Fruit fly (Drosophila melanogaster) whole organism, embryonic: ENCODE data around the gene CG33120.

ENCODE experiments used
- ATbp ChIP-seq: fragments of 200-800 bp; sonication (Bioruptor generic); optimal IDR thresholded peaks from 2 replicates; lab custom pipeline; 2017; ENCODE audit warnings: missing biosample characterization, mild to moderate bottlenecking, missing genetic modification characterization, missing genetic modification reagents
- Asciz ChIP-seq: fragments of 200-800 bp; sonication (Bioruptor generic); optimal IDR thresholded peaks from 2 replicates; lab custom pipeline; 2017; ENCODE audit warnings: missing biosample characterization, mild to moderate bottlenecking, missing genetic modification characterization, missing genetic modification reagents
- CG10267 ChIP-seq: fragments of 200-800 bp; sonication (Bioruptor generic); optimal IDR thresholded peaks from 2 replicates; lab custom pipeline; 2018; ENCODE audit warnings: missing biosample characterization, mild to moderate bottlenecking, missing genetic modification characterization, moderate library complexity
- CG11093 ChIP-seq: fragments of 200-800 bp; sonication (Bioruptor generic); IDR thresholded peaks from 3 replicates; pipeline ENCODE4 v1.3.6; 2022; ENCODE audit warnings: missing biosample characterization, missing genetic modification characterization
- CG11398 ChIP-seq: fragments of 200-800 bp; sonication (Bioruptor generic); optimal IDR thresholded peaks from 2 replicates; lab custom pipeline; 2016; ENCODE audit warnings: missing biosample characterization, missing genetic modification characterization
- CG11560 ChIP-seq: fragments of 200-800 bp; sonication (Bioruptor generic); IDR thresholded peaks from 3 replicates; pipeline ENCODE4 v1.3.6; 2022; ENCODE audit warnings: missing biosample characterization, missing genetic modification characterization
- CG12104 ChIP-seq: fragments of 200-800 bp; sonication (Bioruptor generic); optimal IDR thresholded peaks from 3 replicates; lab custom pipeline; 2016; ENCODE audit warnings: missing biosample characterization, missing genetic modification characterization
- CG1233 ChIP-seq: fragments of 200-800 bp; sonication (Bioruptor generic); optimal IDR thresholded peaks from 4 replicates; lab custom pipeline; 2018; ENCODE audit warnings: missing biosample characterization, mild to moderate bottlenecking, missing genetic modification characterization
- CG15696 ChIP-seq: fragments of 200-800 bp; sonication (Bioruptor generic); optimal IDR thresholded peaks from 2 replicates; lab custom pipeline; 2019; ENCODE audit warnings: missing biosample characterization, mild to moderate bottlenecking, missing genetic modification characterization, moderate library complexity
- CG1647 ChIP-seq: fragments of 200-800 bp; sonication (Bioruptor generic); optimal IDR thresholded peaks from 3 replicates; lab custom pipeline; 2016; ENCODE audit warnings: missing biosample characterization, missing genetic modification characterization
- CG16815 ChIP-seq: fragments of 200-800 bp; sonication (Bioruptor generic); optimal IDR thresholded peaks from 3 replicates; lab custom pipeline; 2017; ENCODE audit warnings: missing biosample characterization, mild to moderate bottlenecking, missing genetic modification characterization
- CG17568 ChIP-seq: fragments of 200-800 bp; sonication (Bioruptor generic); optimal IDR thresholded peaks from 2 replicates; lab custom pipeline; 2018; ENCODE audit warnings: missing biosample characterization, mild to moderate bottlenecking, missing genetic modification characterization, moderate library complexity
- CG18764 ChIP-seq: fragments of 200-800 bp; sonication (Bioruptor generic); optimal IDR thresholded peaks from 3 replicates; lab custom pipeline; 2016; ENCODE audit warnings: missing biosample characterization, missing genetic modification characterization
- CG2712 ChIP-seq: fragments of 200-800 bp; optimal IDR thresholded peaks from 3 replicates; lab custom pipeline; 2019; ENCODE audit warnings: missing biosample characterization, mild to moderate bottlenecking, missing genetic modification characterization, moderate library complexity
- CG30403 ChIP-seq: fragments of 200-800 bp; sonication (Bioruptor generic); optimal IDR thresholded peaks from 3 replicates; lab custom pipeline; 2016; ENCODE audit warnings: missing biosample characterization, missing genetic modification characterization
- CG30431 ChIP-seq: fragments of 200-800 bp; sonication (Bioruptor generic); optimal IDR thresholded peaks from 2 replicates; lab custom pipeline; 2017; ENCODE audit warnings: missing biosample characterization, missing genetic modification characterization
- CG31388 ChIP-seq: fragments of 200-800 bp; sonication (Bioruptor generic); optimal IDR thresholded peaks from 2 replicates; lab custom pipeline; 2016; ENCODE audit warnings: missing biosample characterization, missing genetic modification characterization
- CG32767 ChIP-seq: fragments of 200-800 bp; sonication (Bioruptor generic); IDR thresholded peaks from 2 replicates; pipeline ENCODE4 v1.3.6; 2022; ENCODE audit warnings: missing biosample characterization, missing genetic modification characterization
- CG4424 ChIP-seq: fragments of 200-800 bp; sonication (Bioruptor generic); optimal IDR thresholded peaks from 3 replicates; lab custom pipeline; 2016; ENCODE audit warnings: missing biosample characterization, missing genetic modification characterization
- CG7271 ChIP-seq: fragments of 200-800 bp; sonication (Bioruptor generic); optimal IDR thresholded peaks from 2 replicates; lab custom pipeline; 2018; ENCODE audit warnings: missing biosample characterization, mild to moderate bottlenecking, missing genetic modification characterization, moderate library complexity
- CG9609 ChIP-seq: fragments of 200-800 bp; sonication (Bioruptor generic); optimal IDR thresholded peaks from 3 replicates; lab custom pipeline; 2016; ENCODE audit warnings: missing biosample characterization, missing genetic modification characterization
- CG9817 ChIP-seq: fragments of 200-800 bp; sonication (Bioruptor generic); optimal IDR thresholded peaks from 2 replicates; lab custom pipeline; 2018; ENCODE audit warnings: missing biosample characterization, mild to moderate bottlenecking, missing genetic modification characterization, moderate library complexity
- Dbx ChIP-seq: fragments of 200-800 bp; sonication (Bioruptor generic); IDR thresholded peaks from 3 replicates; pipeline ENCODE4 v1.3.6; 2022; ENCODE audit warnings: missing biosample characterization, missing genetic modification characterization
- Dp ChIP-seq: fragments of 200-800 bp; sonication (Bioruptor generic); optimal IDR thresholded peaks from 2 replicates; lab custom pipeline; 2018; ENCODE audit warnings: missing biosample characterization, mild to moderate bottlenecking, missing genetic modification characterization, moderate library complexity
- Drgx ChIP-seq: fragments of 200-800 bp; sonication (Bioruptor generic); IDR thresholded peaks from 2 replicates; pipeline ENCODE4 v1.3.6; 2022; ENCODE audit warnings: missing biosample characterization, missing genetic modification characterization
- Hr39 ChIP-seq: fragments of >200 bp; optimal IDR thresholded peaks from 2 replicates; lab custom pipeline; 2017
- Hr78 ChIP-seq, 2 experiments: fragments of 200-800 bp in 1 of 2; fragments of >200 bp in 1 of 2; sonication (Bioruptor generic) in 1 of 2; optimal IDR thresholded peaks; 2 replicates each; lab custom pipeline; 2017 to 2019; ENCODE audit warnings: missing biosample characterization in 2 of 2, missing genetic modification characterization in 2 of 2, mild to moderate bottlenecking in 1 of 2, moderate library complexity in 1 of 2
- Lim3 ChIP-seq: fragments of 200-800 bp; sonication (Bioruptor generic); IDR thresholded peaks from 2 replicates; pipeline ENCODE4 v1.3.6; 2022; ENCODE audit warnings: missing biosample characterization, missing genetic modification characterization
- NK7.1 ChIP-seq: fragments of 200-800 bp; sonication (Bioruptor generic); optimal IDR thresholded peaks from 3 replicates; lab custom pipeline; 2016; ENCODE audit warnings: missing biosample characterization, missing genetic modification characterization
- Ravus ChIP-seq: fragments of 200-800 bp; sonication (Bioruptor generic); IDR thresholded peaks from 2 replicates; pipeline ENCODE4 v1.3.6; 2022; ENCODE audit warnings: missing biosample characterization, missing genetic modification characterization
- Sox100B ChIP-seq: fragments of 200-800 bp; sonication (Bioruptor generic); optimal IDR thresholded peaks from 3 replicates; lab custom pipeline; 2018; ENCODE audit warnings: missing biosample characterization, mild to moderate bottlenecking, missing genetic modification characterization
- Trl ChIP-seq, 3 experiments: fragments of >200 bp in 2 of 3; fragments of 200-800 bp in 1 of 3; sonication (Bioruptor generic) in 1 of 3; optimal IDR thresholded peaks; 2 replicates in 1 of 3; 3 replicates in 2 of 3; lab custom pipeline; 2016 to 2017; ENCODE audit warnings: missing biosample characterization in 1 of 3, missing genetic modification characterization in 1 of 3
- amos ChIP-seq: fragments of 200-800 bp; sonication (Bioruptor generic); IDR thresholded peaks from 2 replicates; pipeline ENCODE4 v1.3.6; 2022; ENCODE audit warnings: missing biosample characterization, missing genetic modification characterization; ENCODE audit not compliant: partially characterized antibody
- aop ChIP-seq: fragments of 200-800 bp; sonication (Bioruptor generic); IDR thresholded peaks from 2 replicates; pipeline ENCODE4 v1.3.6; 2022; ENCODE audit warnings: missing biosample characterization, missing genetic modification characterization
- da ChIP-seq: fragments of 200-800 bp; sonication (Bioruptor generic); optimal IDR thresholded peaks from 2 replicates; lab custom pipeline; 2016; ENCODE audit warnings: missing biosample characterization, missing genetic modification characterization
- dan ChIP-seq: fragments of 200-800 bp; sonication (Bioruptor generic); IDR thresholded peaks from 2 replicates; pipeline ENCODE4 v1.3.6; 2022; ENCODE audit warnings: missing biosample characterization, missing genetic modification characterization
- dmrt99B ChIP-seq: fragments of 200-800 bp; sonication (Bioruptor generic); optimal IDR thresholded peaks from 2 replicates; lab custom pipeline; 2018; ENCODE audit warnings: missing biosample characterization, mild to moderate bottlenecking, missing genetic modification characterization, moderate library complexity
- ems ChIP-seq: fragments of 200-800 bp; sonication (Bioruptor generic); optimal IDR thresholded peaks from 3 replicates; lab custom pipeline; 2016; ENCODE audit warnings: missing biosample characterization, missing genetic modification characterization
- eve ChIP-seq, 2 experiments: fragments of >200 bp; optimal IDR thresholded peaks; 2 replicates each; lab custom pipeline; 2017; ENCODE audit warnings: missing biosample characterization in 2 of 2, missing genetic modification characterization in 2 of 2
- fd102C ChIP-seq: fragments of 200-800 bp; sonication (Bioruptor generic); optimal IDR thresholded peaks from 2 replicates; lab custom pipeline; 2018; ENCODE audit warnings: missing biosample characterization, mild to moderate bottlenecking, missing genetic modification characterization, moderate library complexity
- grau ChIP-seq: fragments of 200-800 bp; optimal IDR thresholded peaks from 3 replicates; lab custom pipeline; 2019; ENCODE audit warnings: missing biosample characterization, mild to moderate bottlenecking, missing genetic modification characterization, moderate library complexity
- gsb ChIP-seq: fragments of 200-800 bp; sonication (Bioruptor generic); IDR thresholded peaks from 2 replicates; pipeline ENCODE4 v1.3.6; 2022; ENCODE audit warnings: missing biosample characterization, missing genetic modification characterization
- mam ChIP-seq: fragments of 200-800 bp; sonication (Bioruptor generic); optimal IDR thresholded peaks from 3 replicates; lab custom pipeline; 2016; ENCODE audit warnings: missing biosample characterization, missing genetic modification characterization
- mirr ChIP-seq: fragments of 200-800 bp; sonication (Bioruptor generic); optimal IDR thresholded peaks from 3 replicates; lab custom pipeline; 2018; ENCODE audit warnings: missing biosample characterization, mild to moderate bottlenecking, missing genetic modification characterization
- onecut ChIP-seq: fragments of 200-800 bp; sonication (Bioruptor generic); IDR thresholded peaks from 2 replicates; pipeline ENCODE4 v1.3.6; 2022; ENCODE audit warnings: missing biosample characterization, missing genetic modification characterization
- psq ChIP-seq: fragments of 200-800 bp; sonication (Bioruptor generic); optimal IDR thresholded peaks from 2 replicates; lab custom pipeline; 2017; ENCODE audit warnings: missing biosample characterization, missing genetic modification characterization
- run ChIP-seq: fragments of 200-800 bp; sonication (Bioruptor generic); optimal IDR thresholded peaks from 3 replicates; lab custom pipeline; 2018; ENCODE audit warnings: missing biosample characterization, mild to moderate bottlenecking, missing genetic modification characterization
- seq ChIP-seq: fragments of 200-800 bp; sonication (Bioruptor generic); IDR thresholded peaks from 2 replicates; pipeline ENCODE4 v1.3.6; 2022; ENCODE audit warnings: missing biosample characterization, missing genetic modification characterization
- tna ChIP-seq: fragments of 200-800 bp; sonication (Bioruptor generic); IDR thresholded peaks from 2 replicates; pipeline ENCODE4 v1.3.6; 2022; ENCODE audit warnings: missing biosample characterization, missing genetic modification characterization; ENCODE audit not compliant: partially characterized antibody
- unc-4 ChIP-seq: fragments of 200-800 bp; sonication (Bioruptor generic); IDR thresholded peaks from 2 replicates; pipeline ENCODE4 v1.3.6; 2022; ENCODE audit warnings: missing biosample characterization, missing genetic modification characterization; ENCODE audit not compliant: partially characterized antibody
- unpg ChIP-seq: fragments of 200-800 bp; sonication (Bioruptor generic); optimal IDR thresholded peaks from 3 replicates; lab custom pipeline; 2018; ENCODE audit warnings: missing biosample characterization, mild to moderate bottlenecking, missing genetic modification characterization, moderate library complexity

The CG33120 gene

dm6 chr2L:18890087-18890486 is 45.7 kb upstream of the CG33120 start (continued):
- TF ChIP-seq CG30431 (GFP tag; lab: Kevin White, UChicago) (peak; percentile 82), NK7.1 (GFP tag; lab: Kevin White, UChicago) (peak; percentile 36), CG18764 (peak; percentile 59), Dp (GFP tag; lab: Kevin White, UChicago) (no peak), mam (GFP tag; lab: Kevin White, UChicago) (peak; percentile 55), CG9817 (tag; lab: Kevin White, UChicago) (peak; percentile 38), onecut (GFP tag; lab: Robert Waterston, UW) (peak; percentile 67), CG1233 (peak; percentile 71), CG31388 (GFP tag; lab: Kevin White, UChicago) (peak; percentile 35), Sox100B (GFP tag; lab: Kevin White, UChicago) (peak; percentile 51), Trl (optimal IDR thresholded peaks at IDR 0.05; lab: Kevin White, UChicago) (no peak), Trl (GFP tag; optimal IDR thresholded peaks at IDR 0.05; lab: Kevin White, UChicago) (peak; percentile 76), CG10267 (tag; lab: Kevin White, UChicago) (peak; percentile 83), CG32767 (GFP tag; lab: Robert Waterston, UW) (no peak; the same call in 1 of the 2 replicates), Drgx (GFP tag; lab: Robert Waterston, UW) (no peak), Asciz (GFP tag; lab: Kevin White, UChicago) (peak; percentile 57), dmrt99B (peak; percentile 67), mirr (GFP tag; lab: Kevin White, UChicago) (no peak), CG17568 (peak; percentile 65), tna (GFP tag; lab: Robert Waterston, UW) (no peak), fd102C (GFP tag; lab: Kevin White, UChicago) (peak; percentile 93), psq (GFP tag; lab: Kevin White, UChicago) (peak; percentile 42), CG1647 (peak; percentile 61), CG7271 (tag; lab: Kevin White, UChicago) (peak; percentile 83), seq (GFP tag; lab: Robert Waterston, UW) (peak; percentile 35; the same call in 1 of the 2 replicates), CG11560 (tag; lab: Robert Waterston, UW) (no peak), aop (no peak), gsb (GFP tag; lab: Robert Waterston, UW) (no peak), run (tag; lab: Kevin White, UChicago) (no peak), dan (GFP tag; lab: Robert Waterston, UW) (peak; percentile 84), Hr39 (no peak), amos (GFP tag; lab: Robert Waterston, UW) (no peak), da (no peak), Hr78 (GFP tag; optimal IDR thresholded peaks at IDR 0.05; lab: Kevin White, UChicago) (peak in 1 of 2 experiments; percentile 24), CG15696 (tag; lab: Kevin White, UChicago) (peak; percentile 95), grau (peak; percentile 70), eve (GFP tag; optimal IDR thresholded peaks at IDR 0.05; lab: Kevin White, UChicago) (peak in 1 of 2 experiments; percentile 59), CG16815 (GFP tag; lab: Kevin White, UChicago) (peak; percentile 84), ems (GFP tag; lab: Kevin White, UChicago) (peak; percentile 72), Lim3 (no peak), CG11398 (GFP tag; lab: Kevin White, UChicago) (peak; percentile 48), ATbp (GFP tag; lab: Kevin White, UChicago) (peak; percentile 60), CG30403 (GFP tag; lab: Kevin White, UChicago) (peak; percentile 65), CG9609 (peak; percentile 63), Ravus (no peak), CG2712 (tag; lab: Kevin White, UChicago) (peak; percentile 91), unc-4 (GFP tag; lab: Robert Waterston, UW) (no peak), Dbx (GFP tag; lab: Robert Waterston, UW) (no peak), CG4424 (peak; percentile 86), unpg (peak; percentile 83), CG12104 (GFP tag; lab: Kevin White, UChicago) (peak; percentile 67), CG11093 (GFP tag; lab: Robert Waterston, UW) (peak; percentile 38; the same call in 1 of the 3 replicates)
